Worm (Caenorhabditis elegans): Measurements from ENCODE around the gene T16G12.1.

Gene T16G12.1

DNA sequence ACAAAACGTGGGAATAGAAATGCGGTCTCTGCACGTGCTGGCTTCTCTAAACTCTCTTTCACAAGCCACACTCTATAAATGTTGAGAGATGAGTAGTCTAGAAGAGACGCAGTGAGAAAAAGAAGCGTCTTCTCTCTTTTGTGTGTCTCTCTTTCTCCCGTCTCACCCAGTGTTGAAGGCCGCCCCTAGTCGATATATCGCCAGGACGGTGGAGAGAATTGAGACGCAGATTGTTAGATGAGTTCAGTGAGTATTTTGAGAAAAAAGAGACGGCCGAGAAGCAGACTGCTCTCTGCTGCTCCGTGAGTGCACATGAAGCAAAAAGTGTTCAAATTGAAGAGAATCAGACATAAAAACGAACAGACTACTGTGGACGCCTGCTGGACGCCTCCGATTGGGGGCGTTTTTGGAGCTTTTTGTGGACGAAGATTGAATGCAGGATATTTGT lies 46.9 kb upstream of the T16G12.1 start (continued):
- no peak for TF ChIP-seq hrde-1 (tag; optimal IDR thresholded peaks at IDR 0.05; ENCODE audit: borderline replicate concordance)
- TF ChIP-seq let-607 (tag; optimal IDR thresholded peaks at IDR 0.05) = peak in 1 of 2 experiments; percentile 64
- TF ChIP-seq ztf-22 (GFP tag; optimal IDR thresholded peaks at IDR 0.05) = no peak
- TF ChIP-seq nhr-179 (tag; optimal IDR thresholded peaks at IDR 0.05) = no peak
- no peak for TF ChIP-seq bed-2 (GFP tag; IDR thresholded peaks at IDR 0.05)
- TF ChIP-seq rec-8 (tag; optimal IDR thresholded peaks at IDR 0.05) = no peak
- TF ChIP-seq snpc-4 (GFP tag; optimal IDR thresholded peaks at IDR 0.05) = no peak
- peak in 3 of 4 experiments; percentile 24 to 48 (median 32) for TF ChIP-seq snpc-4 (tag; optimal IDR thresholded peaks at IDR 0.05)
- no peak for TF ChIP-seq unc-62 (GFP tag; optimal IDR thresholded peaks at IDR 0.05)
- no peak for TF ChIP-seq B0261.1 (tag; optimal IDR thresholded peaks at IDR 0.05)
- TF ChIP-seq ztf-28 (GFP tag; IDR thresholded peaks at IDR 0.05) = 0 out of 2 replicates have a peak, but pooled peaks have one; percentile 13
- TF ChIP-seq F55B11.4 (tag; optimal IDR thresholded peaks at IDR 0.05; ENCODE audit: borderline replicate concordance, insufficient read depth) = no peak
- no peak for TF ChIP-seq aptf-3 (GFP tag; IDR thresholded peaks at IDR 0.05)
- TF ChIP-seq repo-1 (tag; optimal IDR thresholded peaks at IDR 0.05) = peak; percentile 40
- peak; percentile 84 for TF ChIP-seq athp-1 (tag; optimal IDR thresholded peaks at IDR 0.05)
- TF ChIP-seq B0019.2 (GFP tag; conservative IDR thresholded peaks at IDR 0.05) = no peak
- no peak for TF ChIP-seq egl-44 (GFP tag; IDR thresholded peaks at IDR 0.05)
- TF ChIP-seq him-1 (tag; optimal IDR thresholded peaks at IDR 0.05) = no peak
- peak; percentile 53; the same call in 1 of the 2 replicates for TF ChIP-seq K11D2.4 (GFP tag; IDR thresholded peaks at IDR 0.05)
- TF ChIP-seq bed-1 (GFP tag; IDR thresholded peaks at IDR 0.05) = no peak
- TF ChIP-seq attf-6 (GFP tag; IDR thresholded peaks at IDR 0.05) = no peak
- TF ChIP-seq gei-17 (GFP tag; optimal IDR thresholded peaks at IDR 0.05) = no peak
- TF ChIP-seq hlh-26 (GFP tag; conservative IDR thresholded peaks at IDR 0.05) = no peak
- TF ChIP-seq mel-28 (tag; optimal IDR thresholded peaks at IDR 0.05; ENCODE audit: borderline replicate concordance) = no peak
- TF ChIP-seq snpc-1.1 (tag; optimal IDR thresholded peaks at IDR 0.05; ENCODE audit: insufficient read depth) = no peak
- TF ChIP-seq snpc-3.4 (tag; optimal IDR thresholded peaks at IDR 0.05) = no peak
- TF ChIP-seq sea-2 (GFP tag; IDR thresholded peaks at IDR 0.05) = no peak
- no peak for TF ChIP-seq snpc-1.3 (tag; optimal IDR thresholded peaks at IDR 0.05; ENCODE audit: insufficient read depth)
- TF ChIP-seq ama-1 (optimal IDR thresholded peaks at IDR 0.05) = no peak
- no peak for TF ChIP-seq ama-1 (GFP tag; optimal IDR thresholded peaks at IDR 0.05)
- TF ChIP-seq B0336.3 (GFP tag; IDR thresholded peaks at IDR 0.05) = no peak
- TF ChIP-seq atf-7 (tag; optimal IDR thresholded peaks at IDR 0.05) = peak; percentile 63
- TF ChIP-seq C06A6.2 (GFP tag; conservative IDR thresholded peaks at IDR 0.05) = peak; percentile 66; the same call in 1 of the 2 replicates
- no peak for TF ChIP-seq Y56A3A.18 (GFP tag; IDR thresholded peaks at IDR 0.05)
- peak; percentile 59 for TF ChIP-seq ztf-26 (tag; optimal IDR thresholded peaks at IDR 0.05)

DNA sequence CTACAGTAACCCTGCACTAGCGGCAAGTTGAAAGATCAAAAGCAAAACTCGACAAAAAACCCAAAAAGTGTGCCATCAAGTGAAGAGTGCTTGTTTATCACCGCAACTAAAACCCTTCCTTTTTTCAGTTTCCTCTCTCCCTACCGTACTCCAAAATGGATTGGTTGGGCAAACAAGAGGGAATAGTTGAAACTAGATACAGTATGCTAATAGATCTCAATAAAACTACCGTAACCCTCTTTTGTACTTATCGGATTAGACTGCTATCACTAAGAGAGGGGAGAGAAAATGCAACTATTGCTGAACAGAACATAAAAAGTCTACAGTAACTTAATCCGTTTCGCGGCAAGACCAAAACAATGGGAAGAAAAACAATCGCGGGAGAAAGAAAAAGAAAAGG lies 45.7 kb upstream of the T16G12.1 start:
- TF ChIP-seq mxl-1 (tag; optimal IDR thresholded peaks at IDR 0.05) (no peak), K11D2.4 (GFP tag; IDR thresholded peaks at IDR 0.05) (no peak), nfya-2 (GFP tag; IDR thresholded peaks at IDR 0.05) (0 out of 2 replicates have a peak, but pooled peaks have one; percentile 26)

DNA sequence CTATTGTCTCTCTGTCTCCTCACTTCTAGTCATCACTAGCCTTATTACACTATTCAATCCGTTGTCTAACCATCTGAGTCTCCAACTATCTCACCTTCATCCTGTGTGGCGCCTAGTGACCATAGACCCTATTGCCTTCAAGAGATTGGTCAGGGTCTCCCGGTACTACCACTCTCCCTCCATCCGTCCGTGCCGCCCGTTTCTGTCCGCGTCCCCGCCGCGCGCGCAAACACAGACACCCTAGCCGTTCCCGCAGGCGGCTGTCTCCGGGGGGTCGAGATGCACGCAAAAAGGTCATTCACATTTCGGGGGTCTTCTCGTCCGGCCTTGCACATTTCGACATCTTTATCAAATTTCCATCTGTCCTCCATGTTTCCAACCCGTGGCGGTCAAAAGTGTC lies 44.9 kb upstream of the T16G12.1 start:
- peak; percentile 66; the same call in 1 of the 2 replicates for TF ChIP-seq nfyb-1 (GFP tag; IDR thresholded peaks at IDR 0.05)
- TF ChIP-seq die-1 (tag; optimal IDR thresholded peaks at IDR 0.05) = no peak
- no peak for TF ChIP-seq repo-1 (tag; optimal IDR thresholded peaks at IDR 0.05)
- TF ChIP-seq madf-6 (GFP tag; IDR thresholded peaks at IDR 0.05) = peak; percentile 52; the same call in 1 of the 2 replicates
- peak; percentile 96 for TF ChIP-seq zfh-2 (GFP tag; conservative IDR thresholded peaks at IDR 0.05)
- no peak for TF ChIP-seq F52B5.7 (tag; optimal IDR thresholded peaks at IDR 0.05)
- TF ChIP-seq ceh-91 (GFP tag; IDR thresholded peaks at IDR 0.05) = no peak
- no peak for TF ChIP-seq cebp-1 (GFP tag; IDR thresholded peaks at IDR 0.05)
- peak; percentile 29 for TF ChIP-seq cebp-1 (tag; optimal IDR thresholded peaks at IDR 0.05)
- TF ChIP-seq dox-1 (GFP tag; IDR thresholded peaks at IDR 0.05) = peak; percentile 13; the same call in 1 of the 2 replicates
- 0 out of 2 replicates have a peak, but pooled peaks have one; percentile 51 for TF ChIP-seq madf-3 (GFP tag; IDR thresholded peaks at IDR 0.05)
- peak; percentile 23 for TF ChIP-seq chd-7 (tag; optimal IDR thresholded peaks at IDR 0.05)

Data from whole organism, young adult.